Fruit fly (Drosophila melanogaster) whole organism, adult: ENCODE measurements around the gene CG17197.
A peak's percentile ranks its signal among the peaks of the same experiment; 100 is the strongest.

Source experiments
- CG11617 ChIP-seq: fragments of 200-800 bp; sonication (Bioruptor generic); optimal IDR thresholded peaks from 2 replicates; lab custom pipeline; 2017; ENCODE audit warnings: mild to moderate bottlenecking, missing biosample characterization, missing genetic modification reagents, missing genetic modification characterization
- CG12768 ChIP-seq: fragments of 200-800 bp; sonication (Bioruptor generic); optimal IDR thresholded peaks from 2 replicates; lab custom pipeline; 2017; ENCODE audit warnings: missing biosample characterization, missing genetic modification characterization, mild to moderate bottlenecking, moderate library complexity, missing genetic modification reagents
- CG14711 ChIP-seq: fragments of 200-800 bp; sonication (Bioruptor generic); optimal IDR thresholded peaks from 2 replicates; lab custom pipeline; 2018; ENCODE audit warnings: missing biosample characterization, mild to moderate bottlenecking, missing genetic modification characterization, moderate library complexity
- CG1620 ChIP-seq: fragments of 200-800 bp; sonication (Bioruptor generic); optimal IDR thresholded peaks from 2 replicates; lab custom pipeline; 2016; ENCODE audit warnings: missing biosample characterization, missing genetic modification characterization
- CG33017 ChIP-seq: fragments of 200-800 bp; sonication (Bioruptor generic); optimal IDR thresholded peaks from 2 replicates; lab custom pipeline; 2018; ENCODE audit warnings: missing biosample characterization, mild to moderate bottlenecking, missing genetic modification characterization, moderate library complexity
- CG5204 ChIP-seq: fragments of 200-800 bp; sonication (Bioruptor generic); optimal IDR thresholded peaks from 2 replicates; lab custom pipeline; 2016; ENCODE audit warnings: missing biosample characterization, missing genetic modification characterization
- CG7045 ChIP-seq: fragments of 200-800 bp; sonication (Bioruptor generic); optimal IDR thresholded peaks from 2 replicates; lab custom pipeline; 2017; ENCODE audit warnings: missing biosample characterization, mild to moderate bottlenecking, missing genetic modification characterization
- CG7101 ChIP-seq: fragments of 200-800 bp; sonication (Bioruptor generic); optimal IDR thresholded peaks from 2 replicates; lab custom pipeline; 2018; ENCODE audit warnings: missing biosample characterization, mild to moderate bottlenecking, missing genetic modification characterization, moderate library complexity
- Clk ChIP-seq: fragments of 200-800 bp; sonication (Bioruptor generic); optimal IDR thresholded peaks from 2 replicates; lab custom pipeline; 2017; ENCODE audit warnings: missing biosample characterization, missing genetic modification characterization
- Crg-1 ChIP-seq: fragments of 200-800 bp; sonication (Bioruptor generic); optimal IDR thresholded peaks from 2 replicates; lab custom pipeline; 2016; ENCODE audit warnings: missing biosample characterization, missing genetic modification characterization
- Hr96 ChIP-seq: fragments of 200-800 bp; sonication (Bioruptor generic); optimal IDR thresholded peaks from 2 replicates; lab custom pipeline; 2016; ENCODE audit warnings: missing biosample characterization, missing genetic modification characterization
- Mnt ChIP-seq: fragments of 200-800 bp; sonication (Bioruptor generic); optimal IDR thresholded peaks from 2 replicates; lab custom pipeline; 2016; ENCODE audit warnings: missing biosample characterization, mild to moderate bottlenecking, missing genetic modification characterization
- bab1 ChIP-seq: fragments of 200-800 bp; sonication (Bioruptor generic); optimal IDR thresholded peaks from 3 replicates; lab custom pipeline; 2019; ENCODE audit warnings: missing biosample characterization, mild to moderate bottlenecking, missing genetic modification characterization, moderate library complexity
- cic ChIP-seq: fragments of 200-800 bp; sonication (Bioruptor generic); optimal IDR thresholded peaks from 2 replicates; lab custom pipeline; 2017; ENCODE audit warnings: missing biosample characterization, mild to moderate bottlenecking, missing genetic modification characterization, moderate library complexity
- cnc ChIP-seq, 2 experiments: fragments of >200 bp; optimal IDR thresholded peaks; 2 replicates each; lab custom pipeline; 2017
- kay ChIP-seq: fragments of 200-800 bp; sonication (Bioruptor generic); peaks from one replicate; lab custom pipeline; 2016; ENCODE audit warnings: missing biosample characterization, missing genetic modification characterization, borderline replicate concordance
- ovo ChIP-seq: fragments of 200-800 bp; sonication (Bioruptor generic); optimal IDR thresholded peaks from 2 replicates; lab custom pipeline; 2016; ENCODE audit warnings: missing biosample characterization, missing genetic modification characterization
- pad ChIP-seq: fragments of 200-800 bp; sonication (Bioruptor generic); optimal IDR thresholded peaks from 3 replicates; lab custom pipeline; 2017; ENCODE audit warnings: missing biosample characterization, missing genetic modification characterization, mild to moderate bottlenecking, moderate library complexity, missing genetic modification reagents
- tj ChIP-seq: fragments of 200-800 bp; sonication (Bioruptor generic); optimal IDR thresholded peaks from 3 replicates; lab custom pipeline; 2017; ENCODE audit warnings: missing biosample characterization, mild to moderate bottlenecking, missing genetic modification characterization, moderate library complexity
- toe ChIP-seq: fragments of 200-800 bp; sonication (Bioruptor generic); optimal IDR thresholded peaks from 2 replicates; lab custom pipeline; 2016; ENCODE audit warnings: missing biosample characterization, missing genetic modification characterization

The CG17197 gene

dm6 chr3R:25740348-25740751 is 34.8 kb downstream of the CG17197 start, which contains the start of gene LpR2:
Gene LpR2 (minus strand): TSS chr3R:25740465.
- no peak for TF ChIP-seq toe
- no peak for TF ChIP-seq CG7101 (tag; lab: Kevin White, UChicago)
- TF ChIP-seq tj (GFP tag; lab: Kevin White, UChicago): no peak
- peak; percentile 50 for TF ChIP-seq bab1 (GFP tag; lab: Kevin White, UChicago)
- peak; percentile 52 for TF ChIP-seq cic (GFP tag; lab: Kevin White, UChicago)
- no peak for TF ChIP-seq Clk (GFP tag; lab: Kevin White, UChicago)
- TF ChIP-seq CG11617 (GFP tag; lab: Kevin White, UChicago): no peak
- peak; percentile 34 for TF ChIP-seq CG12768 (GFP tag; lab: Kevin White, UChicago)
- no peak for TF ChIP-seq Crg-1 (GFP tag; lab: Kevin White, UChicago)
- TF ChIP-seq pad: peak; percentile 95
- peak; percentile 86 for TF ChIP-seq Mnt (GFP tag; lab: Kevin White, UChicago)
- no peak for TF ChIP-seq CG14711 (tag; lab: Kevin White, UChicago)
- no peak for TF ChIP-seq cnc (optimal IDR thresholded peaks at IDR 0.05; lab: Kevin White, UChicago)
- TF ChIP-seq kay (GFP tag; lab: Kevin White, UChicago): peak; percentile 42
- no peak for TF ChIP-seq CG5204 (GFP tag; lab: Kevin White, UChicago)
- TF ChIP-seq CG33017: peak; percentile 45
- TF ChIP-seq CG7045 (GFP tag; lab: Kevin White, UChicago): no peak
- TF ChIP-seq CG1620 (GFP tag; lab: Kevin White, UChicago): no peak
- peak; percentile 81 for TF ChIP-seq ovo
- peak; percentile 41 for TF ChIP-seq Hr96 (GFP tag; lab: Kevin White, UChicago)

- TF ChIP-seq tj (GFP tag; lab: Kevin White, UChicago): peak; percentile 96
- TF ChIP-seq CG5204 (GFP tag; lab: Kevin White, UChicago): no peak
- TF ChIP-seq kay (GFP tag; lab: Kevin White, UChicago): peak; percentile 44
Observed at dm6 chr3R:25739727-25740126, 35.4 kb downstream of the CG17197 start.

- TF ChIP-seq ovo: no peak
- no peak for TF ChIP-seq CG5204 (GFP tag; lab: Kevin White, UChicago)
- TF ChIP-seq Hr96 (GFP tag; lab: Kevin White, UChicago): peak; percentile 70
- TF ChIP-seq CG33017: no peak
- no peak for TF ChIP-seq CG12768 (GFP tag; lab: Kevin White, UChicago)
- TF ChIP-seq Mnt (GFP tag; lab: Kevin White, UChicago): peak; percentile 49
- TF ChIP-seq CG14711 (tag; lab: Kevin White, UChicago): peak; percentile 80
- TF ChIP-seq toe: no peak
- TF ChIP-seq kay (GFP tag; lab: Kevin White, UChicago): peak; percentile 34
- peak; percentile 70 for TF ChIP-seq Crg-1 (GFP tag; lab: Kevin White, UChicago)
- TF ChIP-seq cnc (optimal IDR thresholded peaks at IDR 0.05; lab: Kevin White, UChicago): no peak
- peak; percentile 84 for TF ChIP-seq CG7101 (tag; lab: Kevin White, UChicago)
- peak; percentile 96 for TF ChIP-seq bab1 (GFP tag; lab: Kevin White, UChicago)
- TF ChIP-seq CG1620 (GFP tag; lab: Kevin White, UChicago): peak; percentile 75
- no peak for TF ChIP-seq cic (GFP tag; lab: Kevin White, UChicago)
- TF ChIP-seq pad: peak; percentile 86
- TF ChIP-seq tj (GFP tag; lab: Kevin White, UChicago): peak; percentile 84
- TF ChIP-seq CG7045 (GFP tag; lab: Kevin White, UChicago): peak; percentile 4
- TF ChIP-seq Clk (GFP tag; lab: Kevin White, UChicago): no peak
- TF ChIP-seq CG11617 (GFP tag; lab: Kevin White, UChicago): peak; percentile 45
Observed at dm6 chr3R:25737735-25738371, 37.3 kb downstream of the CG17197 start.

dm6 chr3R:25735801-25736068 is 39.4 kb downstream of the CG17197 start:
- TF ChIP-seq pad (peak; percentile 5), tj (GFP tag; lab: Kevin White, UChicago) (peak; percentile 45), CG11617 (GFP tag; lab: Kevin White, UChicago) (no peak), CG7101 (tag; lab: Kevin White, UChicago) (peak; percentile 32), bab1 (GFP tag; lab: Kevin White, UChicago) (peak; percentile 84)

- TF ChIP-seq cnc (optimal IDR thresholded peaks at IDR 0.05; lab: Kevin White, UChicago): peak in 1 of 2 experiments; percentile 29
- TF ChIP-seq bab1 (GFP tag; lab: Kevin White, UChicago): no peak
- no peak for TF ChIP-seq pad
- no peak for TF ChIP-seq tj (GFP tag; lab: Kevin White, UChicago)
- no peak for TF ChIP-seq CG12768 (GFP tag; lab: Kevin White, UChicago)
- no peak for TF ChIP-seq CG1620 (GFP tag; lab: Kevin White, UChicago)
- no peak for TF ChIP-seq Mnt (GFP tag; lab: Kevin White, UChicago)
- TF ChIP-seq toe: no peak
- no peak for TF ChIP-seq CG7045 (GFP tag; lab: Kevin White, UChicago)
- TF ChIP-seq ovo: no peak
- TF ChIP-seq CG7101 (tag; lab: Kevin White, UChicago): no peak
- no peak for TF ChIP-seq Crg-1 (GFP tag; lab: Kevin White, UChicago)
- TF ChIP-seq CG14711 (tag; lab: Kevin White, UChicago): no peak
- peak; percentile 77 for TF ChIP-seq cic (GFP tag; lab: Kevin White, UChicago)
- no peak for TF ChIP-seq CG5204 (GFP tag; lab: Kevin White, UChicago)
- no peak for TF ChIP-seq kay (GFP tag; lab: Kevin White, UChicago)
- no peak for TF ChIP-seq CG33017
Observed at dm6 chr3R:25734967-25735800, 40.0 kb downstream of the CG17197 start.
